Worm (Caenorhabditis elegans) whole organism, L1 larva: Measurements from ENCODE around the gene C10A4.13.

Source experiments
- alr-1 ChIP-seq: fragments of 200-800 bp; sonication (Bioruptor generic); optimal IDR thresholded peaks from 2 replicates; lab custom pipeline; 2018; ENCODE audit warnings: borderline replicate concordance, mild to moderate bottlenecking, missing genetic modification characterization, missing compliant biosample characterization
- ces-1 ChIP-seq: fragments of 150-350 bp; optimal IDR thresholded peaks from 2 replicates; lab custom pipeline; 2014; ENCODE audit warnings: missing biosample characterization, missing genetic modification reagents, missing genetic modification characterization
- efl-1 ChIP-seq, 4 experiments: fragments of 150-350 bp; optimal IDR thresholded peaks in 3 of 4; peaks in 1 of 4; 1 replicate in 1 of 4; 2 replicates in 3 of 4; lab custom pipeline; 2014; ENCODE audit warnings: missing biosample characterization in 2 of 4, missing genetic modification characterization in 2 of 4, missing genetic modification reagents in 2 of 4
- efl-3 ChIP-seq: fragments of 200-800 bp; sonication (Bioruptor generic); optimal IDR thresholded peaks from 2 replicates; lab custom pipeline; 2018; ENCODE audit warnings: mild to moderate bottlenecking, missing genetic modification characterization, missing compliant biosample characterization
- lin-15B ChIP-seq: fragments of 150-350 bp; sonication (generic microtip); optimal IDR thresholded peaks from 3 replicates; lab custom pipeline; 2014; ENCODE audit warnings: missing biosample characterization, missing genetic modification characterization
- nhr-11 ChIP-seq: fragments of 150-350 bp; optimal IDR thresholded peaks from 2 replicates; lab custom pipeline; 2014; ENCODE audit warnings: missing biosample characterization, missing genetic modification characterization
- nhr-12 ChIP-seq: sonication (generic microtip); optimal IDR thresholded peaks from 2 replicates; lab custom pipeline; 2017; ENCODE audit warnings: missing biosample characterization, missing genetic modification characterization
- nhr-237 ChIP-seq: fragments of 150-350 bp; optimal IDR thresholded peaks from 2 replicates; lab custom pipeline; 2014; ENCODE audit warnings: missing biosample characterization, missing genetic modification characterization
- snu-23 ChIP-seq: sonication (generic microtip); optimal IDR thresholded peaks from 2 replicates; lab custom pipeline; 2016; ENCODE audit warnings: missing genetic modification characterization, missing compliant biosample characterization
- zip-4 ChIP-seq: fragments of 200-800 bp; sonication (Bioruptor generic); optimal IDR thresholded peaks from 2 replicates; lab custom pipeline; 2018; ENCODE audit warnings: mild to moderate bottlenecking, missing genetic modification characterization, moderate library complexity, missing compliant biosample characterization

- TF ChIP-seq zip-4 (GFP tag; lab: Kevin White, UChicago) = no peak
- TF ChIP-seq nhr-12 (tag; lab: Kevin White, UChicago) = no peak
- TF ChIP-seq nhr-237 (tag; lab: Kevin White, UChicago) = no peak
- no peak for TF ChIP-seq ces-1 (GFP tag; lab: Kevin White, UChicago)
- no peak for TF ChIP-seq efl-1 (optimal IDR thresholded peaks at IDR 0.05; lab: Kevin White, UChicago)
- TF ChIP-seq efl-1 (GFP tag; optimal IDR thresholded peaks at IDR 0.05 in 1 of 2; lab: Kevin White, UChicago) = no peak
- TF ChIP-seq alr-1 = no peak
- no peak for TF ChIP-seq lin-15B
- TF ChIP-seq efl-3 (GFP tag; lab: Kevin White, UChicago) = no peak
- no peak for TF ChIP-seq nhr-11 (tag; lab: Kevin White, UChicago)
- no peak for TF ChIP-seq snu-23 (GFP tag; lab: Kevin White, UChicago)
Observed at ce11 chrX:7397935-7398334, at the start of gene C10A4.13.
